Worm (Caenorhabditis elegans): ENCODE data around the gene vps-22.

Gene vps-22

DNA sequence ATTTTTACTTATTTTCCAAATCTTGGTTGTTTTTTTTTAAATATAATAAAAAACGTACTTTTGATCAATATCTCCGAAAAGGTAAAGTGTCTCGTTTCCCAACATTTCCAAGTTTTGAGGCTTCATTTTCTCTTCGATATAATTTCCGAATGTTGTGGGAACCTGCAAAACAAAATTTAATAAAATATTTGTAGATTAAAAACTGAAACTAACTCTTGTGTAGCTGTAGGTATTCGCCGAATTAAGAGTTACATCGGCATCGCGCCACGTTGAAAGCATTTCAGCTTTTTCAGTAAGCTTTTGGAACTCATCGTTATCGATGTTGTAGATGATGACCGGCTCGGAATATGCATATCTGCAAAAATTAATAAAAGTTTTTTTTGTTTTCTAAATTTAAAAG, at the start of gene vps-22:
TSS of gene vps-22 (minus strand) at position 101 of the 400 bp plus-strand sequence.
- TF ChIP-seq flt-1 (GFP tag; IDR thresholded peaks at IDR 0.05) (no peak), hmbx-1 (tag; optimal IDR thresholded peaks at IDR 0.05) (no peak), ceh-13 (GFP tag; optimal IDR thresholded peaks at IDR 0.05) (no peak), hnd-1 (tag; optimal IDR thresholded peaks at IDR 0.05) (no peak), B0310.2 (tag; optimal IDR thresholded peaks at IDR 0.05) (no peak), tra-4 (tag; optimal IDR thresholded peaks at IDR 0.05) (no peak), pes-1 (GFP tag; IDR thresholded peaks at IDR 0.05) (no peak), aly-1 (tag; optimal IDR thresholded peaks at IDR 0.05) (no peak), hmg-4 (GFP tag; optimal IDR thresholded peaks at IDR 0.05) (no peak), scrt-1 (GFP tag; IDR thresholded peaks at IDR 0.05) (no peak), tbx-37 (GFP tag; conservative IDR thresholded peaks at IDR 0.05) (no peak), ceh-36 (tag; optimal IDR thresholded peaks at IDR 0.05) (no peak), ets-7 (tag; optimal IDR thresholded peaks at IDR 0.05) (no peak), F13C5.2 (tag; optimal IDR thresholded peaks at IDR 0.05) (no peak), ama-1 (optimal IDR thresholded peaks at IDR 0.05) (no peak), sea-1 (GFP tag; conservative IDR thresholded peaks at IDR 0.05) (no peak), tbx-11 (GFP tag; IDR thresholded peaks at IDR 0.05) (no peak)

- TF ChIP-seq ets-7 (tag; optimal IDR thresholded peaks at IDR 0.05), result no peak
- no peak for TF ChIP-seq hnd-1 (tag; optimal IDR thresholded peaks at IDR 0.05)
- no peak for TF ChIP-seq ama-1 (optimal IDR thresholded peaks at IDR 0.05)
- no peak for TF ChIP-seq tbx-37 (GFP tag; conservative IDR thresholded peaks at IDR 0.05)
- no peak for TF ChIP-seq B0310.2 (tag; optimal IDR thresholded peaks at IDR 0.05)
- no peak for TF ChIP-seq ceh-36 (tag; optimal IDR thresholded peaks at IDR 0.05)
- no peak for TF ChIP-seq hmg-4 (GFP tag; optimal IDR thresholded peaks at IDR 0.05)
- no peak for TF ChIP-seq scrt-1 (GFP tag; IDR thresholded peaks at IDR 0.05)
- no peak for TF ChIP-seq tra-4 (tag; optimal IDR thresholded peaks at IDR 0.05)
- TF ChIP-seq ceh-13 (GFP tag; optimal IDR thresholded peaks at IDR 0.05), result no peak
- no peak for TF ChIP-seq sea-1 (GFP tag; conservative IDR thresholded peaks at IDR 0.05)
- no peak for TF ChIP-seq flt-1 (GFP tag; IDR thresholded peaks at IDR 0.05)
- no peak for TF ChIP-seq pes-1 (GFP tag; IDR thresholded peaks at IDR 0.05)
- TF ChIP-seq F13C5.2 (tag; optimal IDR thresholded peaks at IDR 0.05), result no peak
- TF ChIP-seq hmbx-1 (tag; optimal IDR thresholded peaks at IDR 0.05), result no peak
- TF ChIP-seq tbx-11 (GFP tag; IDR thresholded peaks at IDR 0.05), result no peak
These were observed 48.4 kb upstream of the vps-22 start for ce11 chrIII:5010723-5011122.

DNA sequence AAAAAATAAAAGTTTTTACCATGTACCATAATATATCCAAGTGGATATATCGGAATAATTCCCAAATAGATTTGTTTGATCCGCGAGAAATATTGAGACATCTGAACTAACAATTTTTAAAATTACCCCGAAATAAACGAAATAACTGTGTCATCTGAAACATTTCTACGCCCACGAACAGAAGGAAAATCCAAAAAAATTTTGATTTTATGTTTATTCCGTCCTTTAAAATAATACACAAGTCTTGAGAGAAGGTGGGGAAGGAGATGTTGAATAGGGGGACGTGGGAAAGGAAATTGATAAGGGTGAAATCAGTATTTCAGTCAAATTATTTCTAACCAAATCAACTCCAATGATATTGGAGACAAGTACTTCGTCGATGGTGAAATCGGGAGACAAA, 46.4 kb upstream of the vps-22 start, which contains the start of gene R144.11:
TSS of gene R144.11 (minus strand) at position 101 of the 400 bp plus-strand sequence.
- TF ChIP-seq B0310.2 (tag; optimal IDR thresholded peaks at IDR 0.05), result no peak
- no peak for TF ChIP-seq sea-1 (GFP tag; conservative IDR thresholded peaks at IDR 0.05)
- no peak for TF ChIP-seq aly-1 (tag; optimal IDR thresholded peaks at IDR 0.05)
- TF ChIP-seq hmg-4 (GFP tag; optimal IDR thresholded peaks at IDR 0.05), result no peak
- TF ChIP-seq pes-1 (GFP tag; IDR thresholded peaks at IDR 0.05), result no peak

DNA sequence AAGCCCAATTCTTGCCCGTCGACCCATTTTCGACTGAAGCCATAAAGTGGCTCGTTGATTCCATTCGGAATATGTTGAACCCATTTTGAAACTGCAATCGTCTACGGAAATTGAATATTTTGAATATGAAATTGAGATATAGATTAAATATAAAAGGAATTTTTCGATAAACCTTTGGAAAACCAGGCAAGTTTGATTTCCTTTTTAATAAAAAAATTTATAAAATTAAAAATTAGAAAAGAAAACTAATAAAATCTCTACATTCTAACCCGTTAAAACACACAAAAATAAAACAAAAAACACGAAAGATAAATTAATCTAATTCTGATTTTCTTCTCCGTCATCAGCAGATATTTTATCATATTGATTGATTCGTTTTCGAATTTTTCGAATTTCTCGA, 44.6 kb upstream of the vps-22 start, which contains the start of gene R144.12:
TSS of gene R144.12 (minus strand) at position 101 of the 400 bp plus-strand sequence.
- no peak for TF ChIP-seq tbx-11 (GFP tag; IDR thresholded peaks at IDR 0.05)
- TF ChIP-seq scrt-1 (GFP tag; IDR thresholded peaks at IDR 0.05), result no peak
- no peak for TF ChIP-seq pes-1 (GFP tag; IDR thresholded peaks at IDR 0.05)
- no peak for TF ChIP-seq flt-1 (GFP tag; IDR thresholded peaks at IDR 0.05)
- no peak for TF ChIP-seq sea-1 (GFP tag; conservative IDR thresholded peaks at IDR 0.05)
- no peak for TF ChIP-seq tbx-37 (GFP tag; conservative IDR thresholded peaks at IDR 0.05)
- TF ChIP-seq ets-7 (tag; optimal IDR thresholded peaks at IDR 0.05), result no peak
- no peak for TF ChIP-seq hmbx-1 (tag; optimal IDR thresholded peaks at IDR 0.05)
- no peak for TF ChIP-seq ama-1 (optimal IDR thresholded peaks at IDR 0.05)
- no peak for TF ChIP-seq ceh-36 (tag; optimal IDR thresholded peaks at IDR 0.05)
- TF ChIP-seq B0310.2 (tag; optimal IDR thresholded peaks at IDR 0.05), result no peak
- TF ChIP-seq F13C5.2 (tag; optimal IDR thresholded peaks at IDR 0.05), result no peak
- TF ChIP-seq hmg-4 (GFP tag; optimal IDR thresholded peaks at IDR 0.05), result no peak
- TF ChIP-seq tra-4 (tag; optimal IDR thresholded peaks at IDR 0.05), result no peak
- no peak for TF ChIP-seq aly-1 (tag; optimal IDR thresholded peaks at IDR 0.05)
- TF ChIP-seq ceh-13 (GFP tag; optimal IDR thresholded peaks at IDR 0.05), result no peak
- no peak for TF ChIP-seq hnd-1 (tag; optimal IDR thresholded peaks at IDR 0.05)

ce11 chrIII:5004621-5005020, 42.3 kb upstream of the vps-22 start, which contains the start of gene R144.6:
Gene R144.6, minus strand, starts transcription at chrIII:5004721.
- TF ChIP-seq tbx-11 (GFP tag; IDR thresholded peaks at IDR 0.05), result no peak
- TF ChIP-seq hmg-4 (GFP tag; optimal IDR thresholded peaks at IDR 0.05), result no peak
- no peak for TF ChIP-seq ets-7 (tag; optimal IDR thresholded peaks at IDR 0.05)
- no peak for TF ChIP-seq scrt-1 (GFP tag; IDR thresholded peaks at IDR 0.05)
- TF ChIP-seq ceh-13 (GFP tag; optimal IDR thresholded peaks at IDR 0.05), result no peak
- TF ChIP-seq F13C5.2 (tag; optimal IDR thresholded peaks at IDR 0.05), result no peak
- no peak for TF ChIP-seq flt-1 (GFP tag; IDR thresholded peaks at IDR 0.05)
- TF ChIP-seq hnd-1 (tag; optimal IDR thresholded peaks at IDR 0.05), result no peak
- no peak for TF ChIP-seq pes-1 (GFP tag; IDR thresholded peaks at IDR 0.05)
- no peak for TF ChIP-seq ceh-36 (tag; optimal IDR thresholded peaks at IDR 0.05)
- no peak for TF ChIP-seq sea-1 (GFP tag; conservative IDR thresholded peaks at IDR 0.05)
- TF ChIP-seq tra-4 (tag; optimal IDR thresholded peaks at IDR 0.05), result no peak
- TF ChIP-seq hmbx-1 (tag; optimal IDR thresholded peaks at IDR 0.05), result no peak
- TF ChIP-seq ama-1 (optimal IDR thresholded peaks at IDR 0.05), result no peak
- no peak for TF ChIP-seq tbx-37 (GFP tag; conservative IDR thresholded peaks at IDR 0.05)
- TF ChIP-seq B0310.2 (tag; optimal IDR thresholded peaks at IDR 0.05), result no peak
- TF ChIP-seq aly-1 (tag; optimal IDR thresholded peaks at IDR 0.05), result no peak

- TF ChIP-seq hmbx-1 (tag; optimal IDR thresholded peaks at IDR 0.05) (no peak), sea-1 (GFP tag; conservative IDR thresholded peaks at IDR 0.05) (no peak), B0310.2 (tag; optimal IDR thresholded peaks at IDR 0.05) (no peak), hmg-4 (GFP tag; optimal IDR thresholded peaks at IDR 0.05) (no peak), flt-1 (GFP tag; IDR thresholded peaks at IDR 0.05) (no peak), tbx-11 (GFP tag; IDR thresholded peaks at IDR 0.05) (no peak), hnd-1 (tag; optimal IDR thresholded peaks at IDR 0.05) (no peak), aly-1 (tag; optimal IDR thresholded peaks at IDR 0.05) (no peak), F13C5.2 (tag; optimal IDR thresholded peaks at IDR 0.05) (no peak), ceh-36 (tag; optimal IDR thresholded peaks at IDR 0.05) (no peak), tbx-37 (GFP tag; conservative IDR thresholded peaks at IDR 0.05) (no peak), tra-4 (tag; optimal IDR thresholded peaks at IDR 0.05) (no peak), ets-7 (tag; optimal IDR thresholded peaks at IDR 0.05) (no peak), ceh-13 (GFP tag; optimal IDR thresholded peaks at IDR 0.05) (no peak), scrt-1 (GFP tag; IDR thresholded peaks at IDR 0.05) (no peak)
These were observed 39.9 kb upstream of the vps-22 start, which contains the start of gene R144.10 for ce11 chrIII:5002231-5002630. Gene R144.10, minus strand, starts transcription at chrIII:5002331.
